Worm (Caenorhabditis elegans): ENCODE data around the gene col-43.
A peak's percentile ranks its signal among the peaks of the same experiment; 100 is the strongest.

col-43 gene

ce11 chrV:8079813-8080212 lies 29.1 kb upstream of the col-43 start:
- no peak for TF ChIP-seq ama-1 (optimal IDR thresholded peaks at IDR 0.05)
- no peak for TF ChIP-seq nhr-28 (tag; optimal IDR thresholded peaks at IDR 0.05)
- no peak for TF ChIP-seq tbx-2 (tag; optimal IDR thresholded peaks at IDR 0.05)
- no peak for TF ChIP-seq zag-1 (tag; optimal IDR thresholded peaks at IDR 0.05)
- TF ChIP-seq nfya-1 (tag; optimal IDR thresholded peaks at IDR 0.05; ENCODE audit: insufficient read depth) = no peak
- TF ChIP-seq ceh-9 (tag; optimal IDR thresholded peaks at IDR 0.05) = no peak
- TF ChIP-seq jun-1 (tag; optimal IDR thresholded peaks at IDR 0.05) = no peak
- TF ChIP-seq eor-1 (tag; optimal IDR thresholded peaks at IDR 0.05) = no peak
- TF ChIP-seq elt-3 (tag; optimal IDR thresholded peaks at IDR 0.05) = no peak
- no peak for TF ChIP-seq elt-1 (tag; optimal IDR thresholded peaks at IDR 0.05)
- TF ChIP-seq lin-39 (tag; optimal IDR thresholded peaks at IDR 0.05) = no peak

- TF ChIP-seq fkh-10 (GFP tag; optimal IDR thresholded peaks at IDR 0.05) (no peak), elt-2 (tag; optimal IDR thresholded peaks at IDR 0.05) (no peak)
Observed at ce11 chrV:8075712-8076111, 25.0 kb upstream of the col-43 start, which contains the start of gene catp-3. TSS of gene catp-3 (plus strand) at chrV:8076012.

DNA sequence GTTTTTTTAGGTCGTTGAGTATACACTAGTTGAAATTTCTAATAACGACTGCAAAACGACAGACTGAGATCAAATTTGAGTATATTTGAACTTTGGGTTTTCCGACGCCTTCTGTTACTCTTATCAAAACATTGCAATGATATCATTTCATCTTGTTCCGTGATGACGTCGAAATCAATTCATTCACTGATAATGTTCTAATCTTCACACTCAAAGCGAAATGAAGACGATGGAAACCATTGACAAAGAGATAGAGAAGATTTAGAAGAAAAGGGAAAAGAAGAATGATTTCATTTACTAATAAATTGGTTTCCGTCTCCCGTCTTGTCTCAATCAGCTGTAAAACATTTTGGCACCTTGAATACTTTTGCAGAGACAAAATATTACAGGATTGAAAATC lies 22.5 kb upstream of the col-43 start:
- TF ChIP-seq nhr-237 (tag; optimal IDR thresholded peaks at IDR 0.05) (no peak), elt-3 (tag; optimal IDR thresholded peaks at IDR 0.05) (peak; percentile 36 to 82 (median 53)), nhr-23 (tag; optimal IDR thresholded peaks at IDR 0.05) (peak; percentile 62), snpc-4 (tag; optimal IDR thresholded peaks at IDR 0.05) (no peak), nhr-25 (tag; optimal IDR thresholded peaks at IDR 0.05) (peak; percentile 26), ceh-28 (tag; optimal IDR thresholded peaks at IDR 0.05) (peak; percentile 40), nhr-43 (tag; optimal IDR thresholded peaks at IDR 0.05; ENCODE audit: poor library complexity, severe bottlenecking) (peak; percentile 48), egl-27 (tag; optimal IDR thresholded peaks at IDR 0.05) (peak; percentile 39)

- TF ChIP-seq fkh-2 (tag; optimal IDR thresholded peaks at IDR 0.05) (no peak), elt-2 (tag; optimal IDR thresholded peaks at IDR 0.05) (no peak), hmg-11 (tag; optimal IDR thresholded peaks at IDR 0.05) (no peak), nhr-23 (tag; optimal IDR thresholded peaks at IDR 0.05) (no peak), jun-1 (tag; optimal IDR thresholded peaks at IDR 0.05) (no peak), fkh-10 (GFP tag; optimal IDR thresholded peaks at IDR 0.05) (no peak), egl-27 (tag; optimal IDR thresholded peaks at IDR 0.05) (no peak), mdl-1 (tag; optimal IDR thresholded peaks at IDR 0.05) (no peak), unc-62 (GFP tag; optimal IDR thresholded peaks at IDR 0.05) (no peak), snpc-4 (tag; optimal IDR thresholded peaks at IDR 0.05) (no peak), nhr-28 (tag; optimal IDR thresholded peaks at IDR 0.05) (no peak), nfya-1 (tag; optimal IDR thresholded peaks at IDR 0.05; ENCODE audit: insufficient read depth) (no peak), ceh-28 (tag; optimal IDR thresholded peaks at IDR 0.05) (no peak), eor-1 (tag; optimal IDR thresholded peaks at IDR 0.05) (no peak), nhr-11 (tag; optimal IDR thresholded peaks at IDR 0.05) (no peak)
Observed at ce11 chrV:8072047-8072446, 21.3 kb upstream of the col-43 start, which contains the start of gene str-144. TSS of gene str-144 (minus strand) at chrV:8072147.

DNA sequence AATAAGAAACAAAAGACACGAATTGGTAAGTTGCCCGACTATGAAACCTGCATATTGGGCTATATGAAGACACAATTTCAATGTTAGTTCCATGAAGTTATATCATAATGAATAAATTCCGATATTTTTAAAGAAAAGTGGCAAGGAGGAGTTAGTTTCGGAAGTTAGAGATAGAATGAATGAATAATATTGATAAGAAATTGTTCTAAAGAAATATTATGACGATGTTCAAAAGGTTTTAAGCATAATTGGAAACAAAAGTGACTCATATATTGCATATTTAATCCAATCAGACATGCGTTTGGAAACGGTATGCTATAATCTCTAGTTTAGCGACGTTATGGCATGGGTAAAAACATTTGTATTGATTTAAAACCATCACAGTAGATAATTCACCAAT lies 18.9 kb upstream of the col-43 start, which contains the start of gene str-143:
TSS of gene str-143 (minus strand) at position 101 of the 400 bp plus-strand sequence.
- TF ChIP-seq ztf-11 (tag; optimal IDR thresholded peaks at IDR 0.05) (no peak), nhr-11 (tag; optimal IDR thresholded peaks at IDR 0.05) (no peak), mdl-1 (tag; optimal IDR thresholded peaks at IDR 0.05) (no peak), nhr-67 (tag; optimal IDR thresholded peaks at IDR 0.05) (no peak), tbx-2 (tag; optimal IDR thresholded peaks at IDR 0.05) (no peak), elt-1 (tag; optimal IDR thresholded peaks at IDR 0.05) (no peak)

ce11 chrV:8067800-8068199 lies 17.1 kb upstream of the col-43 start, which contains the start of gene str-140:
TSS of gene str-140 (minus strand) at chrV:8067900.
- no peak for TF ChIP-seq nhr-237 (tag; optimal IDR thresholded peaks at IDR 0.05)
- TF ChIP-seq aly-2 (tag; optimal IDR thresholded peaks at IDR 0.05) = no peak
- TF ChIP-seq nhr-43 (tag; optimal IDR thresholded peaks at IDR 0.05; ENCODE audit: poor library complexity, severe bottlenecking) = no peak
- no peak for TF ChIP-seq unc-62 (GFP tag; optimal IDR thresholded peaks at IDR 0.05)
- no peak for TF ChIP-seq lsy-12 (tag; optimal IDR thresholded peaks at IDR 0.05)
- TF ChIP-seq nhr-23 (tag; optimal IDR thresholded peaks at IDR 0.05) = no peak
- no peak for TF ChIP-seq nhr-25 (tag; optimal IDR thresholded peaks at IDR 0.05)
- TF ChIP-seq ztf-11 (tag; optimal IDR thresholded peaks at IDR 0.05) = no peak
- TF ChIP-seq pha-4 (tag; optimal IDR thresholded peaks at IDR 0.05) = no peak
- TF ChIP-seq ceh-82 (tag; optimal IDR thresholded peaks at IDR 0.05) = no peak
- TF ChIP-seq snpc-4 (tag; optimal IDR thresholded peaks at IDR 0.05) = no peak
- TF ChIP-seq hmg-11 (tag; optimal IDR thresholded peaks at IDR 0.05) = no peak
- no peak for TF ChIP-seq sea-2 (GFP tag; optimal IDR thresholded peaks at IDR 0.05)
- TF ChIP-seq elt-3 (tag; optimal IDR thresholded peaks at IDR 0.05) = no peak

Data from whole organism, L3 larva.